Worm (Caenorhabditis elegans): ENCODE measurements around the gene C50D2.7.

DNA sequence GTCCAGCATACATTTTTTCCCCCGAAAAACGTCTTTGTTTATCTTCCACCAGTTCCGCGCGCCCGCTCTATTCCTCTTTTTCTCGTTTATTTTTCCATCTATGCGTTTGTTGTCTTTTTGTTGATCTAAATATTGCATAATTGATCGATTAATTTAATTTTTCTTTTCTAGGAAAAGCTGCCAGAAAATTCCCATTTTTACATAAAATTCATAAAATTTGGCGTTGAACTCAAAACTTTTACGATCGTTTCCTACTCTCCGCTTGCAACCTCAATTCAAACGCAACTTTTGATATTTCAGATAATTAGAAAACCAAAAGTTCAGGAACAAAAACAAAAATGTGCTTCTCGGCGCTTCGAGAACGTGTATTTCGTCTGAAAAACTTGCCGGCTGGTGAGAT is 13.8 kb upstream of the C50D2.7 start, which contains the start of gene C50D2.2:
- TF ChIP-seq dao-5 (tag; optimal IDR thresholded peaks at IDR 0.05) (no peak), him-1 (tag; optimal IDR thresholded peaks at IDR 0.05) (no peak), W03F9.2 (tag; optimal IDR thresholded peaks at IDR 0.05) (no peak)

Measured in whole organism, L4/young adult.